Fruit fly (Drosophila melanogaster) S2 (cell line): Measurements from ENCODE around the gene defl.

Source experiments
- CG8478 ChIP-seq: fragments of >200 bp; optimal IDR thresholded peaks from 2 replicates; lab custom pipeline; 2018
- CTCF ChIP-seq, 2 experiments: fragments of >200 bp; optimal IDR thresholded peaks; 2 replicates each; lab custom pipeline; 2018

defl gene

DNA sequence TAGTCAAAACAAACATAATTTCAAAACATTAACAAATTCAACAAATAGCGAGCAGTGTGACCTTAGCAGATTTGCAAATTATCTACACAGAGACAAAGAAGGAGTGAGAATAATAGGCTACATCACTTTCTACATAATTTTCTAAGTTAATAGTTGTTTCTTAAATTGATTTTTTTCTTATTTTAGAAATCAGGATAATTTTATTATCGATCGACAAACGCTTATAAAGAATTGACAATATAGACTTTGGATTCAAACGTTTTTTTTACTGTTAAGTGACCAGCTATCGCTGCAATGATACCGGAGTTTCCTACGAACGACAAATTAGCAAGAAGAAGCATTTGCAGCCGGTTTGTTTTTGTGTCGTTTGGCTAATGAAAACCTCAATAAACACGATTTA, at the start of gene defl, which contains the start of gene nbs:
TSS of gene defl (plus strand) at position 316 of the 400 bp plus-strand sequence.
TSS of gene nbs (minus strand) at position 87 of the 400 bp plus-strand sequence.
- TF ChIP-seq CG8478 (lab: Kevin White, UChicago), result no peak
- TF ChIP-seq CTCF (optimal IDR thresholded peaks at IDR 0.05; lab: Kevin White, UChicago), result no peak

DNA sequence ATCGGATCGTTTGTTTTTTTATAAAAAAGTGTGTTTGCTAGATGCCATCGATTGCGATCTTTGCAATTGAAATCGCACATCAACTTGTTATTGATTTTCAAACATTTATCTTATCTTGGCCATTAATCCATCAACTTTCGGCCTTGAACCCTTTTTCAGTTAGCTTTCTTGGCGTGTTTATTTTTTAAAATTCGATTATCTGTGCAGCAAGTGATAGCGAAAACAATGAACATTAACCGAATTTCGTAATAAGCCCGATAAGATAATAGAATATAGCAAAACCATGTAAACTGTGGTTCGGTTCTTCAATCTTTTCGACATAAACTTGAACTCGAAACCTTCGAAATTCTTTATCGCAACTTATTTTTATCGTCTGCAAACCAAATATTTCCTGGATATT, 48.9 kb upstream of the defl start:
- no peak for TF ChIP-seq CG8478 (lab: Kevin White, UChicago)
- no peak for TF ChIP-seq CTCF (optimal IDR thresholded peaks at IDR 0.05; lab: Kevin White, UChicago)

DNA sequence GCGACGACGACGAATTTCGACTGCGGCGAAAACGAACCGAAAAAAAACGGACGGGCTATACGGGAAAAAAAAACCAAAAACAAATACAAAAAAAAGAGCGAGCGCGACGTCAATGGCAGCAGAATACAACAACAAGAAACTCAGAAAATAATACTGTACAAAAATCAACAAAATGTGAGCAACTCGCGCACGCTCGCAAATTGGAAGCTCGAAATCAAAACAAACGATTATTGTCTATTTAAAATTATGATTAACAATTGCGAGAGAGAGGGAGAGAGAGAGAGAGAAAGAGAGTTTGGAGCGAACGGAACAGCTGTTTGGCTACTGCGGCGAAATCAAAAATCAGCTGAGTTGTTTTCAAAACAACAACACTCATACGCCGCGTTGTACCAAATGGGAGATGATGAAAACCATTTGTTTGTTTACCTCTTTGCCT, 47.7 kb upstream of the defl start:
- TF ChIP-seq CG8478 (lab: Kevin White, UChicago), result no peak
- no peak for TF ChIP-seq CTCF (optimal IDR thresholded peaks at IDR 0.05; lab: Kevin White, UChicago)

DNA sequence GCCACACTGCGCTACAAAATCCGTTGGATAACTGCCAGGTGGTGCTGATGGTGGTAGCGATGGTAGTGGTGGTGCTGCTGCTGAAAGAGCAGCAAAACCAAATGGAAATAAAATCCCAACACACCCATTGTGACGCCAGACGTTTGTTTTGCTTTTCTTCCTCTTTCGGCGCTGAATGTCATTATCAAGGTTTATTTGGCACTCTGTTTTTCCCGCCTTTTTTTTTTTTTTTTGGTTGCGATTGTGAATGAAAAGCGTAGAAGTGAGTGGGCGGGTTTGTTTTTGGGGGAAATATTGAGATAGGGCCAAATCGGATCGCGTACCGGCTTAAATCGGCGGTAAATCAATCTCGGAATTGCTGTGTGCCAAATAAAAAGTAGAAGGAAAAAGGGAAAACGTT, 46.0 kb upstream of the defl start:
- TF ChIP-seq CG8478 (lab: Kevin White, UChicago), result no peak
- no peak for TF ChIP-seq CTCF (optimal IDR thresholded peaks at IDR 0.05; lab: Kevin White, UChicago)

DNA sequence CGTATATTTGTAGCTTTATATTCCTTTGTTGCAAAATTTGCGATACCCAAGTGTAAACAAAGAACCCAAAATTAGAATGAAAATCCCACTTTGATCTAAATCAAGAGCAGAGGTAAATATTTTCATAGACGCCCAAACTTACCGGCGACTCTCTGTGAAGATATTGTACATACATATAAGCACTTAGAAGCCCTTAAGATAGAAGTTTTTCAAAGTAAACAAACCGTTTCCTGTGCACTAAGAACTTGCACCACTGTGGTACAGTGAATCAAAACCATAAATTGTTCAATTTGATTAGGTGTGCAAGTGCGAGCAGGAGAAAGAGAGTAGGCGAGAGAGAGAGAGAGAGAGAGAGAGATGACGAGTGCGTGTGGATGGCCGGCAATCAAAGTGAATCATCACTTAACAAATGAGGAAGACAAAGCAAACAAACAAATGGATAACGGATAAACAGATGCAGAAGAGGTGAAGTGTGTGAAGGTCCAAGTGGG, 45.2 kb upstream of the defl start:
- no peak for TF ChIP-seq CTCF (optimal IDR thresholded peaks at IDR 0.05; lab: Kevin White, UChicago)
- TF ChIP-seq CG8478 (lab: Kevin White, UChicago), result no peak

DNA sequence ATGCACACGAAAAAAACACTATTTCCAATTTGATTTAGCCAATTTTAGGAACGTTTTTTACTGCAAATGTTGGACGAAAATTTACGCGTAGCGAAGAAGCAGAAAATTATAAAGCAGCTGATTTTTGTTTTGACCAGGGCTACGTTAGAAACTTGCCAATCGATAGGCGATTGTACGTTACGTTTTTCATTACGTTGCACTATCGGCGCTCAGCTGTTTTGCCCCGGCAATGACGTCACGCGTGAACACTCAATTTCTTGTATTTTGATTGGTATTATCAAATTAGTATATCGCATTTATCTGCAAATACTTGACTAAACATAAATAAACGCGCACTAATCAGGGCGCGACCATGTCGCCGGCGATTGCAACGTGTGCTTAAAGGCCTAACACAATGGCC, 44.2 kb upstream of the defl start, which contains the start of the genes fry and CG16717:
TSS of gene fry (minus strand) at position 110 of the 400 bp plus-strand sequence.
TSS of gene CG16717 (plus strand) at position 208 of the 400 bp plus-strand sequence.
- TF ChIP-seq CG8478 (lab: Kevin White, UChicago), result no peak
- no peak for TF ChIP-seq CTCF (optimal IDR thresholded peaks at IDR 0.05; lab: Kevin White, UChicago)

DNA sequence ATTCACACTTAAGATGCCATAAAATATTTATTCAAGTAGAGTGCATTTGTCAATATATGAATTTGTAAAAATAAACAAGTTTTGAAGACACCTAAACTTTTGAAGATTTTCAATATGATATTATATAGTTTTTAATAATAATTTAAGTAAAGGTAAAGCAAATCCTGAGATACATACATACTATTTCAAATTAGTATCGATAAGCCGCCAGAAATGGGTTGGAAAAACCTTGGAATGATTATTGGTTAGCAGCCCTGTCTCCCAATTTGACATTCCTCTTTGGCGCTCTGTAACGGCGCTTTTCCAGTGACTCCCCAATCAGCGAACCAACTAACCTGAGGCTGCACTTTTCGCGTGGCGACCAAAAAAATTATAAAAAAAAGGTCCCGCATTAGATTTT, 42.3 kb upstream of the defl start, which contains the start of gene alphaTub67C:
TSS of gene alphaTub67C (plus strand) at position 301 of the 400 bp plus-strand sequence.
- no peak for TF ChIP-seq CTCF (optimal IDR thresholded peaks at IDR 0.05; lab: Kevin White, UChicago)
- no peak for TF ChIP-seq CG8478 (lab: Kevin White, UChicago)

DNA sequence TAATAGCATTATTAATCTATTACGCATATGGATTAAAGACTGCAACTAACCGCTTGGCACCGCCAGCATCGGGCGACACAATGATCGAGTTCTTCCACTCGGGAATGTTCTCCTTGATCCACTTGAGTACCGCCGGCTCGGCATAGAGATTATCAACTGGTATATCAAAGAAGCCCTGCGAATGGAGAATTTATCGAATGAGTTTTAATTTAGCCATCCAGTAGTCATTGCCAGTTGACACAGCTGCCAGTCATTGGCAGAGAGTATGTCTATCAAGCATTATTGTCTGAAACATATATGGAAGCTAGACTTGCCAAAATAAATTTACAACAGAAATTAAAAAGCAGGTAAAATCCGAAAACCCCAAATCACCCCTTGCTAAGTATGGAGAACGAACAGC, 38.4 kb upstream of the defl start, which contains the start of gene CG16719:
TSS of gene CG16719 (plus strand) at position 301 of the 400 bp plus-strand sequence.
- TF ChIP-seq CG8478 (lab: Kevin White, UChicago) (no peak), CTCF (optimal IDR thresholded peaks at IDR 0.05; lab: Kevin White, UChicago) (no peak)

DNA sequence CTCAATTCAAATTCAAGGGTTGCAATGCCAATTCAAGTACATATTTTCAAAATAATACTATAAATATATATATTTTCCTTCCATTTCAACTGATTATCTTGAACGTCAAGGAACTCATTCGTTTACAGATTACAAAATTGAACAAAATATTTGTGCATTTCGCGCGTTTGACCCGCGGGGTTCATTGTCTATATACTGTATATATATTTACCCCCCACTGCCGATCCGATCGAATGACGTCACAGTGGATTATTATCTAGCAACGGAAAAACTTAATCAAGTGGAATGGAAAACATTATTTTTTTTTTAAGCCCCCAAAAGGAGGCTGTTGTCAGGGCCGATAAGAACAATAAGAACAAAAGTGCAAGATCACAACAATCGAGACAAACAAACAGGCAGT, 35.7 kb upstream of the defl start:
- TF ChIP-seq CTCF (optimal IDR thresholded peaks at IDR 0.05; lab: Kevin White, UChicago) (no peak), CG8478 (lab: Kevin White, UChicago) (no peak)

DNA sequence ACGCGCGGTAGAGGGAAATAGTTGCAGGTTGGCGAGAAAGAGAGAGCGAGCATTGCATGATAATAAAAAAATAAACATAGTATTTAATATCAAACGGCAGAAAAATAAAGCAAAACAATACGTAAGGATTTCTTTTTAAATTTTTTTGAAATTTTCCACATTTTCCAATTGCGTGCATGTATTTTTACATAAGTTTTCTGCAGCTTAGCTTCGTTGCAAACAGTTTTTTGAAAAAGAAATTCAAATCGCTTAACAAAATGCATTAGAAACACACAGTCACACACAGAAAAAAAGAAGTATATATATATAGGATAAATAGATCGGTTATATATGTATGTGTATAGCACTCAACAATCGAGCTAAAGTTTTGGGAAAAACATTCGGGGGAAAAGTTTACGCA, 34.5 kb upstream of the defl start:
- TF ChIP-seq CTCF (optimal IDR thresholded peaks at IDR 0.05; lab: Kevin White, UChicago) (no peak), CG8478 (lab: Kevin White, UChicago) (no peak)

DNA sequence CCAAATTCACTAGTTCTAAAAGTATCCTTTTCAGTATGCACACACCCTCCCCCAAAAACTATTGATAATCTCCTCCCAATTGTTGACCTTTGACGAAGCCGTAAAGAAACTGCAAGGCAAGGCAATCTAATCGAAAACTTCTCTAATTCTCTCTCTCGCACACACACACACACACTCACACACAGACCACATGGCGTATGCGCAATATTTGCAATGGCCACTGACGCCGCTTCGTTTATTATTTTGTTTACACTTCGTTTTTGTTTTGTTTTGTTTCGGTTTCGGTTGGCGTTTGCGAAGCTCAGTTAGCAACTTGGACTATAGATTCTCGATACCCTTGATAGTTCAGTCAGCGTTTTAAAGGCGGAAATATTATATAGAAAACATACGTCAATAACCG, 33.4 kb upstream of the defl start:
- TF ChIP-seq CTCF (optimal IDR thresholded peaks at IDR 0.05; lab: Kevin White, UChicago) (no peak), CG8478 (lab: Kevin White, UChicago) (no peak)

DNA sequence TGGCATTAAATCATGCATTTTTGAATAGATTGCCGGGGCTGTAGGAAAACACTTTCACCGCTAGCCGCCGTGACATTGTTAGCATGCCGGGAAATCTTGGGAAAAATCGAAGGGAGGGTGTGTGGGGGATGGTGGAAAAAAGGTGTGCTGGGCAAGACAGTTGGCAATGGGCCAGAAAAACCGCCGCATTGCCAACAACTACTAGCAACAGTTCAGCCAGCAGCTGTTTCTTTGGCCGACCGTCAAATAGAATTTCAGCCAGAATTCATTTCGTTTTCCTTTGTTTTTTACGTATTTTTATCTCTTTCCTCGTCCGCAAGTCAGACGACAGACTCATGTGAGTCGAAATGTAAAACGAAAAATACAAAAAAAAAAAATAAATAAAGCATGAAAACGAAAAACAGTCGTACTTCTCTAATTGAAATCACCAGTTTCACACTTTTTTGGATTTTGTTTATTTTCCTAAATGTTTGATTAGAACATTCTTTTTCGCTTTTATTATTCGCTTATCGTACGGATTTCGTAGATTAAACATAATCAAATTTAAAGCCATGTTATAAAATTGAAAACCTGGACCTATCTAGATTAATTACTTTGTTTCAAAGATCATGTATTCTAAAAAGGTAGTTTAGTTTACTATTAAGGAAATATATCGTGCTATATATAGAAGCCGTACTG, 32.3 kb upstream of the defl start:
- no peak for TF ChIP-seq CG8478 (lab: Kevin White, UChicago)
- TF ChIP-seq CTCF (optimal IDR thresholded peaks at IDR 0.05; lab: Kevin White, UChicago), result no peak

DNA sequence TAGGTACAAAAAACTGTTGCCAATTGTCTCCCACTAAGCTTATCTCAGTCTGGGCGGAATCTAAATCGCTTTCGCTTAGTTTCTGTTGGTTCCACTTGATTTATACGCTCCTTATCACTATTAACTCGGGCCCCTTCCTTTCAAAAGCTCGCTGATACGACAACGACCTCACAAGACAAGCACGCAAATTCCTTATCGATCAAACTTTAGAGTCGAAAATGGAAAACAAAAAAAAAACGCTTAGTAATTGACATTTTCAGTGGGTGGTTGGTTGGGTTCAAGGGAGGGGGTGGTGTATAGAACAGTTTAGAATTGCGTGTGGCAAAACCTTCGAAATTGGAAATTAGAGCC, 31.8 kb upstream of the defl start:
- no peak for TF ChIP-seq CG8478 (lab: Kevin White, UChicago)
- no peak for TF ChIP-seq CTCF (optimal IDR thresholded peaks at IDR 0.05; lab: Kevin White, UChicago)

DNA sequence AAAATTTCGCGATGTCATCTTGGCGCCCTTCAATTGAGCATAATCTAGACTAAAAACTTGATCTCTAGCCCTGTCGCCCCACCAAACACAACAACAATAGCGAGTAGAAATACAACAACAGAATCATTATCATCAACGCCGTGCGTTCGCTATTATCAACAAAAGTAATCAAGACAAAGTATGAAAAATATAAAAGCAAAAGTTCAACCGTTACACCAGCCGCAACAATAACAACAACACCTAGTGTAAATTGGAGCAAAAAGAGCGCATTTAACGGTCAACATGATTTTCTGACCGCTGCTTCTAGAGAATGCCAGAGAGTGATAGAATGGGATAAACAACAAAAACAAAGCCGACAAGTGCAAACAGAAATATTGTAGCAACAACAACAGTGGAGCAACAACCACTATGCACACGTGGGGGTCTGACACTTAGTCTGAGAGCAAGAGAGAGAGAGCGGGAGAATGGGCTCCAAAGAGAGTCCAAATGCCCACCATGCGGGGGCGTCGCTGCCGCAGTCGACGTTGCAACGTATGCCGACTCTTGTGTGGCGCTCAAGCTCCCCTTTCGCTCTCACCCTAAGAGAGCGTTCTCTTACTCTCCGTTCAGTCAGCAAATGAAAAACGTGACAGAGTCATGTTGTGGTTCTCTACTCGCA, 30.9 kb upstream of the defl start:
- TF ChIP-seq CG8478 (lab: Kevin White, UChicago) (no peak), CTCF (optimal IDR thresholded peaks at IDR 0.05; lab: Kevin White, UChicago) (no peak)

DNA sequence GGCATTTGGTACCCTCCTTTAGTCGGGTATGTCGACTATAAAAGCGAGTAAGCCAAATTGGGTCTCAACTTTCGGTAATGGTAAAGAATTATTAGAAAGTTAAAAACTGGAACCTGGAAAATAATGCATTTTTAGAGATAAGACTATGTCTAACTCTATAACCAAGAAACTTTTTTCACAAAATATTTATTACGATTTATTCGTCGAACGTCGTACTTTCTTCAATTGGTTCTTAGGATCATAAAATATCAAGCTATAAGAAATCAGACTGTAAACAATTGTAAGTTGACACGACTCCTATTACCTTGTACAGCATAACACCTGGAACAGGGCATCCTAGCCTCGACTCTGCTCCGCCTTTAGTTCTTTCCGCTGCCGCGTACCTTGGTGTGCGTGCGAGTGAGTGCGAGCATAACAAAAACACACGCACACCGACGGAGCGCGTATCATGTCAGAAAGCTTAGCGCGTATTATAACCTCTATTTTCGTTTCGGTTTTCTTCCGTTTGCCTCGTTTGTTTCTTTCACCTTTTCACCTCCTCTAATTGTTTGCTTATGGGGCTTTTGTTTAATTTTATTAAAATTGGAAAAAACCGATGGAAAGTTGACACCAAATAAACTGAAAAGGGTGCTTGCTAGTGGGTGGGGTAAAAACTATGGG, 30.2 kb upstream of the defl start:
- no peak for TF ChIP-seq CG8478 (lab: Kevin White, UChicago)
- TF ChIP-seq CTCF (optimal IDR thresholded peaks at IDR 0.05; lab: Kevin White, UChicago), result no peak
